Worm (Caenorhabditis elegans): ENCODE measurements around the gene myo-6.

myo-6 gene

DNA sequence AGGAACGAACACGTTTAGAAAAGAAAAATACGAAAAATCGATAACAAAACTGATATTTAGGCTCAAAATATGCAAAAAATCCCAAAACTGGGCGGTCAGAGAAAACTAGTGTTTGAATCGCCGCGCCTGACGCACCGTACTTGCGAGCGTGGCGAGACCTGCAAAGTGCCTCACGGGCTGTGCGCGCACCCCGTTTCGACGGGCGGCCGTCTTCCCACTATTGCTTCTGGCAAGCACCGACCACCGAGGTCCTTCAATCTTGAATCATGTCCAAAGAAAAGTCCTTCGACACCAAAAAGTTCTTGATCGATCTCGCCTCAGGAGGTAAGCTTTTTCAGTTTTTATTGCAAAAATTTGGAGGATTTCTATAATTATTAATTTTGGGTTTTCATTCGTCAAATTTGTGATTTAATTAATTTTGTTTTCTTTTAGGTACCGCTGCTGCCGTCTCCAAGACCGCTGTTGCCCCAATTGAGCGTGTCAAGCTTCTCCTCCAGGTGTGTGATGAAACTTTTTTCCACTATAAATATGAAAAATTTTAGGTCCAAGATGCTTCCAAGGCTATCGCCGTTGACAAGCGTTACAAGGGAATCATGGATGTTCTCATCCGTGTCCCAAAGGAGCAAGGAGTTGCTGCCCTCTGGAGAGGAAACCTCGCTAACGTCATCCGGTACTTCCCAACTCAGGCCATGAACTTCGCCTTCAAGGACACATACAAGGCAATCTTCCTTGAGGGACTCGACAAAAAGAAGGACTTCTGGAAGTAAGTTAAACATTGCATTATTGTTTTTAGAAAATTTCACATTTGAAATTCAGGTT lies 53.6 kb downstream of the myo-6 start, which contains the start of gene ant-1.1 (continued):
- TF ChIP-seq sdc-2 (tag; optimal IDR thresholded peaks at IDR 0.05) (no peak), K02D7.2 (tag; optimal IDR thresholded peaks at IDR 0.05) (peak; percentile 14), fkh-6 (tag; optimal IDR thresholded peaks at IDR 0.05) (no peak), ceh-2 (tag; optimal IDR thresholded peaks at IDR 0.05) (peak; percentile 38), sox-2 (GFP tag; IDR thresholded peaks at IDR 0.05) (no peak), rnt-1 (tag; optimal IDR thresholded peaks at IDR 0.05) (peak; percentile 59)

DNA sequence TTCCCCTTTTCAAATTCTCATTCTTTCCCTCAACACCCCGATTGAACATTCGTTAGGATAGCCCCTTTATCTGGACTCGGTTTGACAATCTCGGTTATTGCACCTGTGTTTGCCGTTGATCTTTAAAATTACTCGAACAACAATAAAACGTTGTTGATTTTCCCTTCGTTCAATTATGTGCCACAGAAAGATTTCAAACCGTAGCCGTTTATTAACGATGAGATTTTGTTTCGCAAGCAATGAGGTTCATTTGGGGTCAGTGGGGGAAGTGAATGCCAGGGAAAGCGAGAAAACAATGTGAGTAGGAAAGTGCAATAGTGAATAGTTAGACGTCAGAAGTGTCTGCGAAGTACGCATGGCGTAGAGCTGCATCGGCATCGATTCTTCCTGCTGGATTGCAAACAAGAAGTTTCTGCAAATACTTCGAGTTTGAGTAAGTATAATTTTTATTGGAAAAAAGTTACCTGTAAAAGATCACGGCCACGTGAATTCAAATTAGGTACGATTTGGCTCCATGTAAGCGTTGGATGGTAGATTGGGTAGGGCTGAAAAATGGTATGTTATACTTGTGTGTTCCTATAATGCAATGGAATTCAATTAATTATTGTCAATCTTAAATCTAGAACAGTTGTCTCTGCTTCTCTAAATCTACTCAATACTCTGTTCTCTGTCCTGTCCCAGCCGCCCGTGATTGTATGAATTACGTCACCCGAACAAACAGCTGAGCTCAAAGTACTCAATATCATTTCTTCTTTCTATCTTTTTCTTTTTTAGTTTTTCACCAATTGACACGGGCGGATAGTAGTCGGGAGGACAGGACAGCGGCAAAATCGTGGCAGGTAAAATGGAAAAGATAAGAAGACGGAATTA lies 55.1 kb downstream of the myo-6 start, which contains the start of gene kel-3:
Gene kel-3, plus strand, starts transcription at position 328 of the 870 bp plus-strand sequence.
- no peak for TF ChIP-seq T23F11.4 (GFP tag; optimal IDR thresholded peaks at IDR 0.05)
- no peak for TF ChIP-seq hlh-13 (GFP tag; optimal IDR thresholded peaks at IDR 0.05)
- peak; percentile 8 for TF ChIP-seq pqm-1 (tag; optimal IDR thresholded peaks at IDR 0.05)
- TF ChIP-seq elt-2 (tag; optimal IDR thresholded peaks at IDR 0.05) = peak; percentile 63
- no peak for TF ChIP-seq unc-42 (tag; optimal IDR thresholded peaks at IDR 0.05)
- no peak for TF ChIP-seq ceh-31 (tag; optimal IDR thresholded peaks at IDR 0.05)
- peak; percentile 34 for TF ChIP-seq ceh-18 (tag; optimal IDR thresholded peaks at IDR 0.05)
- TF ChIP-seq ama-1 (optimal IDR thresholded peaks at IDR 0.05) = peak; percentile 85
- TF ChIP-seq hlh-8 (tag; optimal IDR thresholded peaks at IDR 0.05) = no peak
- TF ChIP-seq unc-55 (GFP tag; optimal IDR thresholded peaks at IDR 0.05) = peak; percentile 49

DNA sequence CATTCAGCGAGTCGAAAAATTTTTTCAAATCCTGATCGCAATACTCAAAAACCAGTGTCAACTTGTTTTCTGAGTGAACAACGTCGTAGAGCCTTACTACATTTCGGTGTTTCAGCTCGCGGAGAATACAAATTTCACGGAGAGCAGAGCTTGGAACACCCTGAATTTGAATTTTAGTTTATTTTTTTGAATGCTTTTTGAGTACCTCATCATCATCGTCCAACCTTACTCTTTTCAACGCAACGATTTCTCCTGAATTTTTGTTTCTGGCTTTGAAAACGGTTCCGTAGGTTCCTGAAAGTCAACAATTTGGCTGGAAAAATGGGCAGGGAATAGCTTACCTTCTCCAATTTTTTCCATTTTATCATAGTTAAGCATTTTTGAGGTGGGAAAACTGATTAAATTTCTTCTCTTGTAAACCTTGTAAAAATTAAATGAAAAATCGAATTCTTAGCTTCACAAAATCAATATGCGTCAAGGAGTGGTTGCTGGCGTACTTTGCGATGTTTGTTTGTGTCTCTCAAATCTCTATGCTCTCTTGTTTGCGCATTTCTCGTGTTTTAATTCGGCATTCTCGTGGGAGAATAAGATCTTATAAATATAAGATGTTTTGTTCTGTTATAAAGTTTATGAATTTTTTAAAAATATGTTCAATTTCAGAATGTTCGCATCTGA lies 56.5 kb downstream of the myo-6 start, which contains the start of gene cdk-5:
Gene cdk-5, minus strand, starts transcription at position 425 of the 675 bp plus-strand sequence.
- no peak for TF ChIP-seq unc-3 (GFP tag; conservative IDR thresholded peaks at IDR 0.05)
- no peak for TF ChIP-seq unc-3 (tag; optimal IDR thresholded peaks at IDR 0.05)
- no peak for TF ChIP-seq npax-4 (tag; optimal IDR thresholded peaks at IDR 0.05)
- TF ChIP-seq ztf-16 (tag; optimal IDR thresholded peaks at IDR 0.05) = no peak
- TF ChIP-seq ceh-30 (tag; optimal IDR thresholded peaks at IDR 0.05) = peak; percentile 60
- TF ChIP-seq dve-1 (tag; optimal IDR thresholded peaks at IDR 0.05) = peak; percentile 58
- TF ChIP-seq nfya-1 (tag; optimal IDR thresholded peaks at IDR 0.05) = peak; percentile 88
- TF ChIP-seq ceh-18 (tag; optimal IDR thresholded peaks at IDR 0.05) = no peak
- TF ChIP-seq tbx-2 (tag; optimal IDR thresholded peaks at IDR 0.05) = no peak
- TF ChIP-seq madf-2 (tag; optimal IDR thresholded peaks at IDR 0.05) = no peak
- no peak for TF ChIP-seq K09A11.1 (tag; optimal IDR thresholded peaks at IDR 0.05; ENCODE audit: insufficient read depth)
- TF ChIP-seq ceh-48 (tag; optimal IDR thresholded peaks at IDR 0.05) = peak; percentile 69
- TF ChIP-seq pqm-1 (tag; optimal IDR thresholded peaks at IDR 0.05) = no peak
- TF ChIP-seq ceh-24 (tag; optimal IDR thresholded peaks at IDR 0.05) = no peak
- TF ChIP-seq sox-2 (GFP tag; IDR thresholded peaks at IDR 0.05) = no peak
- TF ChIP-seq ref-2 (tag; optimal IDR thresholded peaks at IDR 0.05) = no peak
- no peak for TF ChIP-seq unc-86 (tag; optimal IDR thresholded peaks at IDR 0.05)
- TF ChIP-seq hlh-6 (tag; optimal IDR thresholded peaks at IDR 0.05) = no peak
- TF ChIP-seq ceh-31 (tag; optimal IDR thresholded peaks at IDR 0.05) = peak; percentile 29
- TF ChIP-seq C38D4.7 (GFP tag; optimal IDR thresholded peaks at IDR 0.05) = no peak
- no peak for TF ChIP-seq pha-2 (tag; optimal IDR thresholded peaks at IDR 0.05)
- TF ChIP-seq ceh-22 (tag; optimal IDR thresholded peaks at IDR 0.05) = no peak
- no peak for TF ChIP-seq T23F11.4 (GFP tag; optimal IDR thresholded peaks at IDR 0.05)
- TF ChIP-seq hlh-8 (tag; optimal IDR thresholded peaks at IDR 0.05) = no peak
- TF ChIP-seq ttx-3 (tag; optimal IDR thresholded peaks at IDR 0.05) = no peak
- TF ChIP-seq unc-42 (tag; optimal IDR thresholded peaks at IDR 0.05) = peak; percentile 75
- peak; percentile 29 for TF ChIP-seq unc-55 (GFP tag; optimal IDR thresholded peaks at IDR 0.05)
- no peak for TF ChIP-seq fax-1 (tag; optimal IDR thresholded peaks at IDR 0.05)
- TF ChIP-seq ceh-19 (GFP tag; optimal IDR thresholded peaks at IDR 0.05) = no peak
- TF ChIP-seq pros-1 (tag; optimal IDR thresholded peaks at IDR 0.05) = no peak
- TF ChIP-seq hlh-13 (GFP tag; optimal IDR thresholded peaks at IDR 0.05) = no peak
- peak; percentile 70 for TF ChIP-seq pax-1 (tag; optimal IDR thresholded peaks at IDR 0.05)
- TF ChIP-seq mec-3 (tag; optimal IDR thresholded peaks at IDR 0.05; ENCODE audit: borderline replicate concordance) = no peak
